Worm (Caenorhabditis elegans) whole organism, mixed stage, embryonic: ENCODE data around the gene F49F1.10.

Source experiments
- blmp-1 ChIP-seq: fragments of 150-350 bp; optimal IDR thresholded peaks from 2 replicates; lab custom pipeline; 2014; ENCODE audit warnings: missing biosample characterization, missing genetic modification characterization
- elt-3 ChIP-seq: fragments of 150-350 bp; optimal IDR thresholded peaks from 2 replicates; lab custom pipeline; 2014; ENCODE audit warnings: missing biosample characterization, missing genetic modification characterization
- lin-13 ChIP-seq: fragments of 150-350 bp; optimal IDR thresholded peaks from 2 replicates; lab custom pipeline; 2014; ENCODE audit warnings: missing biosample characterization, missing genetic modification characterization
- nhr-12 ChIP-seq: fragments of 150-350 bp; optimal IDR thresholded peaks from 2 replicates; lab custom pipeline; 2014; ENCODE audit warnings: missing biosample characterization, missing genetic modification characterization
- nhr-2 ChIP-seq: fragments of 150-350 bp; optimal IDR thresholded peaks from 2 replicates; lab custom pipeline; 2014; ENCODE audit warnings: missing biosample characterization, missing genetic modification characterization
- nhr-237 ChIP-seq: fragments of 150-350 bp; optimal IDR thresholded peaks from 2 replicates; lab custom pipeline; 2014; ENCODE audit warnings: missing biosample characterization, missing genetic modification characterization
- nhr-28 ChIP-seq: fragments of 150-350 bp; optimal IDR thresholded peaks from 2 replicates; lab custom pipeline; 2014; ENCODE audit warnings: missing biosample characterization, missing genetic modification characterization
- nhr-76 ChIP-seq: sonication (generic microtip); optimal IDR thresholded peaks from 2 replicates; lab custom pipeline; 2017; ENCODE audit warnings: missing biosample characterization, missing genetic modification characterization
- pha-4 ChIP-seq: fragments of 150-350 bp; optimal IDR thresholded peaks from 2 replicates; lab custom pipeline; 2018; ENCODE audit warnings: missing biosample characterization, missing genetic modification reagents, missing genetic modification characterization
- snpc-4 ChIP-seq: fragments of 150-350 bp; optimal IDR thresholded peaks from 2 replicates; lab custom pipeline; 2014; ENCODE audit warnings: missing biosample characterization, missing genetic modification characterization
- unc-120 ChIP-seq: sonication (generic microtip); optimal IDR thresholded peaks from 2 replicates; lab custom pipeline; 2017; ENCODE audit warnings: missing genetic modification characterization, missing compliant biosample characterization; ENCODE audit not compliant: poor library complexity, severe bottlenecking
- unc-39 ChIP-seq: fragments of 150-350 bp; optimal IDR thresholded peaks from 2 replicates; lab custom pipeline; 2014; ENCODE audit warnings: missing biosample characterization, missing genetic modification characterization
- unc-62 ChIP-seq: fragments of 150-350 bp; optimal IDR thresholded peaks from 2 replicates; lab custom pipeline; 2014; ENCODE audit warnings: missing biosample characterization, missing genetic modification reagents, missing genetic modification characterization

ce11 chrIV:4176659-4177058 lies 37.7 kb upstream of the F49F1.10 start:
- no peak for TF ChIP-seq pha-4
- TF ChIP-seq elt-3 (tag; lab: Kevin White, UChicago): no peak
- TF ChIP-seq unc-39 (tag; lab: Kevin White, UChicago): no peak
- TF ChIP-seq snpc-4 (tag; lab: Kevin White, UChicago): no peak
- TF ChIP-seq nhr-237 (tag; lab: Kevin White, UChicago): no peak
- no peak for TF ChIP-seq blmp-1 (tag; lab: Kevin White, UChicago)
- TF ChIP-seq nhr-76 (tag; lab: Kevin White, UChicago): no peak
- TF ChIP-seq nhr-2 (tag; lab: Kevin White, UChicago): no peak
- TF ChIP-seq nhr-12 (tag; lab: Kevin White, UChicago): no peak
- TF ChIP-seq nhr-28: no peak
- no peak for TF ChIP-seq unc-120 (tag; lab: Kevin White, UChicago)
- TF ChIP-seq unc-62: no peak
- TF ChIP-seq lin-13 (tag; lab: Kevin White, UChicago): no peak
